Fruit fly (Drosophila melanogaster): ENCODE data around the gene Rab1.

DNA sequence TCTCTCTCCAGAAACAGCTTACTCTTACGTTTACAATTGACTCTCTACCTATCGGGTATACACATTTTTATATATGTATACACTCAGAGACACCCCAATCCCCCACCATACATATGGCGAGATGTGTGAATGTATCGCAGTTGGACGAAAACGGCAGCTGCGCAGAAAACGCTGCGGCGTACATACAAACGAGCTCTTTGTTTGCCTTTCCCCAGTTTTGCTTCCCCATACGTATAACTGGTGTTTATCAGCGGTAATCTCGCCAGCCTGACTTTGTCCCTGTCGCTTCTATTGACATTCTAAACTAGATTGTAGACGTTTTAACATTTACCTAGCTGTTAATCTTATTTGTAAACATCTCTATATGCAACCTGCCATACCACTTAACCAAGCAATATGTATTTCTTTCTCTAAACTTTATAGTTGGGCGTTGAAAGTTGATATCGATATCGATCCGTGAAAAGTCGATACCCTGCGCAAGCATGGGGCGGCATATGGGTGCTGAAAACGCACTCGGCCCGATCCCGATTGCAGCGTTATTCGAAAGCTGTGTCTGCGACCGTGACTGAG lies 28.6 kb upstream of the Rab1 start:
- TF ChIP-seq CG7101 (tag; optimal IDR thresholded peaks at IDR 0.05) (peak; percentile 88), CG12768 (GFP tag; optimal IDR thresholded peaks at IDR 0.05) (peak; percentile 66), CG33017 (tag; optimal IDR thresholded peaks at IDR 0.05) (peak; percentile 82), kay (GFP tag; ENCODE audit: borderline replicate concordance) (peak; percentile 98), Hr96 (GFP tag; optimal IDR thresholded peaks at IDR 0.05) (peak; percentile 68), cnc (optimal IDR thresholded peaks at IDR 0.05) (no peak), CG5204 (GFP tag; optimal IDR thresholded peaks at IDR 0.05) (peak; percentile 45), Clk (GFP tag; optimal IDR thresholded peaks at IDR 0.05) (peak; percentile 43), tj (GFP tag; optimal IDR thresholded peaks at IDR 0.05) (no peak)
